Fruit fly (Drosophila melanogaster): ENCODE data around the gene CG15199.

The CG15199 gene

DNA sequence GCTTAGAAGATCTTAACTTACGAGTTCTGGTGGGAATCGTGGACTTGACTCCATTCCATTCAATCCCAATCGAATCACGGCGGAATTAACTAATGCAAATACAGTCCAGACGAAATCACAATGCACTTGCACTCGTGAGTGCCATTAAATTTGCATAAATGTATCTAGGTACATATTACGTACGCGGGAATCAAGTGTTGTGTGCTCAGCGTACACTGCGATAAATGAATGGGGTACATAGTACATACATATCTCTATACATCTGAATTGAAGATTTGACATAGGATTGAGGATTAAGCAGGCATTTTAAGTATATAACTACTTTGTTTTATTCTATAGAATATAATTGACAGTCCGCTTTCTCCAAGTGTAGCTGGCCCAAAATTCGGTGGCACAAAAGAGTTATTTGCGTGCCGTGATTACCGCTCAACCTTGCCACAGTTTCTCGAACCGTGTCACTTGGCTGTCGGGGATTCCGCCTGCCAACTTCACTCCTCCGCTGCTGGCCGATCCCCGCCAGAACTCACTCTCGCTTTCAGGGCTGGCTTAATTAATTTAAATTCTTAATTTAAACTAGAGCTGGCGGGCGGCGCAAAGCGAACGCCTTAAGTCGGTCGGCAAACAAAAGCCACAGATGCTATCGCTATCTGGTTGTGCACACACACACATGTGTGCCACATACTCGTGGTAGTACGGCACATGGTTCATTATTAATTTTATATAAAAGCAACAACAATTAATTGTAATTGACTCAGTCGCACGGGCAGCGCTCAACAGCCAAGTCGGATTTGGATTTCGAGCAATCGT, at the start of gene CG15199, which contains the start of gene CG15202:
Gene CG15199 (minus strand): TSS at position 51 of the 807 bp plus-strand sequence.
Gene CG15202 (plus strand): TSS at position 757 of the 807 bp plus-strand sequence.
- TF ChIP-seq noc (tag; optimal IDR thresholded peaks at IDR 0.05): no peak

DNA sequence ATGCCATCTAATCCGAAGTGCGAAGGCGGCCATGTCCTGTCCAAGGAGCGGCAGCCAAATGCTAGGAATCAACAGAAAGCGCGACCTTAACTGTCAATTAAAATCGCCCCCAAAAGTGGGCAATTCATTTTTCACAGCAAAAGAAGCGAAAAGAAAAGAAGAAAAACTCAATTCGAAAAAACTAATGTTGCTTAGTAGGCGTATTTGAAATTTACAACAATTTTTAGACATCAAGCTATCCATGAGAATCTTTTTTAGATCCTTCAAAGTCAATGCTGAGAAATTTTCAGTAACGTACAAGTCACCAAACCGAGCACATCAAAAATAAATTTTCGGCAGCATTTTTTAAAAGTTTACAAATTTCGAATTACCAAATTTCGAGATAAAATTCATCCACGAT, 41.0 kb upstream of the CG15199 start, which contains the start of gene CG15200:
Gene CG15200 (plus strand): TSS at position 301 of the 400 bp plus-strand sequence.
- TF ChIP-seq noc (tag; optimal IDR thresholded peaks at IDR 0.05): no peak

DNA sequence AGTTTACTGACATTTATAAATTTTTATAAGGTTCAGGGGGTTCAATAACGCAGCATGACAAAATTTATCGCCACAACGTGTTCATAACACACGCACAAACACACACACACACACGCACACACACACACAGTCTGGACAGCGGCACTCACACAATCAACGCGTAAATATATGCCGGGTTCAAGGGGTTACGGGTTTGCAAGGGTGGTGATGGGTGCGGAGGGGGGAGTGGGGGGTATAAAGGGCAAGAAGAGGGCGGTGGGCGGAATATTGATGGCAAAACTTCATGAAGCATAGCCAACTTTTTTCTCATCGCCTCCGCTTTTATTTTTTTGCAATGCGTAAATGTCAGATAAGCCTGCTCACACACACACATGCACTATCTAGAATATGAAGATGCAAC, 34.4 kb upstream of the CG15199 start:
- no peak for TF ChIP-seq noc (tag; optimal IDR thresholded peaks at IDR 0.05)

DNA sequence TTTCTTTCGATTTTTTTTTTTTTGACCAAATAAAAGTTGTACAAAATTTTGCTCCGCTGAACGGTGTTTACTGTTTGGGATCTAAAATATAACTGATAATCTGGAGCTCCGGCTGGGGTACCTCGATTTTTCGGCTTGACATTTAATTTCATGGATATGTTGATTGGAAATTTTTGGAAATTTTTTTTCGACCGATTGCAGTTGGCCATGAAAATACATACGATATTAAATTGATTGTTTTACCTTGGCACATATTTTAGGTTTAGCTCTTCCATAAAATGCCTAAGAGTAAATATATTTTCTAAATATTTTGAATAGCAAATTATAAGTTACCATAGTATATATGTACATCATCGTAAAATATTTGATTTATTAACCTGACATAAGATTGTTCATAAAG, 28.9 kb upstream of the CG15199 start, which contains the start of gene CG1394:
Gene CG1394 (minus strand): TSS at position 101 of the 400 bp plus-strand sequence.
- no peak for TF ChIP-seq noc (tag; optimal IDR thresholded peaks at IDR 0.05)

DNA sequence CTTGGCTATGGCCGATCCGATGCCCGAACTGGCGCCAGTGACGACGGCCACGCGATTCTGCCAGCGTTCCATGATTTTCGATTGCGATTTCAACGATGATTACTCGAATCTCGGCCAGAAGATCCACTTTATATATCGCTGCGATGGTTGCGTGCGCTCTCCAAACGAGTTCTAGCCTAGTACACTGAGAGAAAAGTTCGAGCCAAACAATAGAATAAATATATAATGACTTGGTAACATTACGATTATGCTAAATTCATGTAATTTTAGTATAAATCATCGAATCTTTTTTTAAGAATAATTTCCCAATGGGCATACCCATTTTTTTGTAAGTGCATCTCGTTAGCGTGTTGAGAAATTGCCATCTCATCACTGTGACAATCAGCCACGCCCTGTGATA, 27.3 kb upstream of the CG15199 start, which contains the start of gene Antdh:
Gene Antdh (minus strand): TSS at position 101 of the 400 bp plus-strand sequence.
- no peak for TF ChIP-seq noc (tag; optimal IDR thresholded peaks at IDR 0.05)

DNA sequence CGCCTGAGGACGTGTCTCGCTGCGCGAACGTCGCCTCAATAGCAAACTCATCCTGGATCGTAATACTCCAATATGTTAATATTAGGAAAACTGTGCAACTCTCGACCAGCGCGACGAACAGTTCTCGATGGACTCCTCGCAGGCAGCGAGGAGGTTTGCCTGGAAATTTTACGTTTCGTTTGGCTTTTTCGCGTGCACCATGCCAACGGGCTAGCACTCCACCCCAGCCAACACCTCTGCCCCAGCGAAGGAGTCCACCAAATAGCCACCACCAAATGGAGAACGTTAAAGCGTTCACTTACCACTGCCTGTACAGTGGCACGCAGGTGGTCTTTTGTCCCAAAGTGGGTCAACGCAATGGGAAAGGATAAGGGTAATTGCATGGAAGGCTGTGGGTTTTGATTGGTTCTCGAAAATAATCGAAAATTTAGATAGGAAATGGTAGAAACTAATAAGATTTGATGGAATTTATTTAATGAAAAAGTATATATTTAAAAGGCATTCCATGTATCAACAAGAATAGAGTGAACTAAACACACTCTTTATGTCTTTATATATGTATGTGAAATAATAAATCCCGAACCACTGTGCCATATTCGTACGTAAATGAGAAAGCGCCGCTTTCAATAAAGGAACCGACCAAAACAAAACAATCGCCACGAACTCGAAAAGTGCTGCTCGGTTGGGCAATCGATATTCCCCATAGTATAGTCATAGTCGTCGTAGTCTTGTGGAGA, 18.2 kb upstream of the CG15199 start, which contains the start of gene CG32668:
Gene CG32668 (minus strand): TSS at position 51 of the 737 bp plus-strand sequence.
- TF ChIP-seq noc (tag; optimal IDR thresholded peaks at IDR 0.05): no peak

DNA sequence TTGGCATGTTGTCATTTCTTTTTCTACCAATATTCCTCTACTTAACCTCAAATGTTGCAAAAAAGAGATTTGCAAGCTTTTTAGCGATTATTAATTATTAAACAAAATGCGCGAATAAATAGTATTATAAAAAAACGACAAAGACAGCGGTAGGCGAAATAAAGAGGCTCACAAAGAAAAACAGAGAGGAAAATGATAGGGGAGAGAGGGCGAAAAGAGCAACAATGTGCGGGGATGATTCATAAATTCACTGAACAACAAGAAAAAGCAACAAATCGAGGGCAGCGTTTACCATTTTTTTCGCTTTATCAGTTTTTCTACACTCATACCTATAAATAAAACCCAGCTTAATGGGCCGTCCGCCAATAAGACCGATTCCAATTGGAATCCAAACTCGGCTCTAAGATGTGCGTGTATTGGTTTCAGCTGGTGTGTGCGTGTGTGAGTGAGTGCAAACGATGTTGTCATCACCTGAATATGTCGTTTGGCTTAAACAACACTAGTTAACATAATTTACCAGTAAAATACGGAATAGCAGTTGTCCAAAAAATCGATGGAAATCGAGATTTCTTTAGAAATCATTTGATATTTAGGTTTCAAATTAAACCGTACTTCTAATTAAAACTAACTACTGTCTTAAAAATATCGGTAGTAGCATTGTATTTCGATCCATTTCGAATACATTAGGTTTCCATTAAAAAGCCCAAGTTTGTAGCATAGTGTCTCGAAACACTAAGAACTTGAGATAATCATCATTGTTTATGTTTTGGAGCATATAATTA, 14.4 kb upstream of the CG15199 start:
- TF ChIP-seq noc (tag; optimal IDR thresholded peaks at IDR 0.05): peak; percentile 39

DNA sequence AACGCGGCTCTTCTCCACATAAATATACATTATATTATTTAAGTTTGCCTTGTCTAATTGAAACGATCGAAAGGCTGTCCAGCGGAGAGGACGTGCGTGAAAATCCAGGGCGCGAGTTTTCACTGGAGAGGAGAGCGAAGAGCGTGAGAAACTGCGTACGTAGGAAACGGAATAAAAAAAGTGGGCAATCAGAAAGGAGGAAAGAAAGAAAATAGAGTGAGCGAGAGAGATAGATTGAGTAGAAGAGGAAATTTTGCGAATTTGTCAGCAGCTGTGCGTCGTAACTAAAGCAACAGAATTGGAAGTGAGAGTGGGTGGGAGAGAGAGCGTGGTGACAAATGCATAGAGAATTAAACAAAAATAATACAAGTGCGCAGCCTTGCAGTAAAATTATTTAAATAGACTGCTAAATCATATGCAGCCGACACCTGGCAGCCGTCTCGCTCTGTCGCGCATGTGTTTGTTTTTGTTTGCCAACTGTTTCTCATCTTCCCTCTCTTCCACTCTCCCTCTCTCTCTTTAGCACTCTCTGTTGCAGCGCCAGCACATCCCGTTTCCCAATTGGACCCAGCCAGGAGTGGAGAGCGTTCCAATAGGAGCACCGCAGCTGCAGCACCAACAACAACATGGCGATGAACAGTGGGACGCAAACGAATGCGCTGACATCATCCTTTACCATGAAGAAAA, 13.0 kb upstream of the CG15199 start:
- TF ChIP-seq noc (tag; optimal IDR thresholded peaks at IDR 0.05): no peak

DNA sequence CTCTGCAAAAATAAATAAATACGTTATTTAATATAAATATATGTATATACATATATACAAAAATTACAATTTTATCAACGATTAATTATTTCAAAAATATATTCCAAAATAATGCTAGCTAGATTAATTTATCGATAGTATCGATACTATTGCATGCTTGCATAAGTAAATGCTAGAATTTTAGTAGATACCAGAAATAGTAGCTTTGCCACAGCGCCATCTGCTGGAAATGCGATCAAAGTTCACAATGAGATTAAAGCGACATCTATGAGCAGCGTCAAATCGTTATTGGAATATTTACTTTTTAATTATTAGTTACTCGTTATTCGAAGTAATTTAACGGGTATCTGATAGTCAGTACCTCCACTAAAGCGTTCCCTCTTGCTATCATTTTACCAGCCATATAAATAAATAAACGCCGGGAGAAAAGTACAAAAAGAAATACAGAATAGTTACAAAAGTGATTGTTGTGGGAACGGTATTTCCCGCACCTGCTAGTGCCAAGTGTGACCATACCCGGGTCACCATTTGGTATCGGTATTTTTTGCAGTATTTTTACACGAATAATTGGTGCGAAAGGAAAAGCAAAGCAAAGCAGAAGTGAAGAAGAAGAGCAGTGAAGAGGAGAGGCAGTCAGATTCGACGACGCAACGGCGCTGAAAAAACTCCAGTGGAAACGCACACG, 12.3 kb upstream of the CG15199 start, which contains the start of the genes rtv and Dlic:
Gene rtv (minus strand): TSS at position 165 of the 685 bp plus-strand sequence.
Gene Dlic (plus strand): TSS at position 596 of the 685 bp plus-strand sequence.
- TF ChIP-seq noc (tag; optimal IDR thresholded peaks at IDR 0.05): no peak

DNA sequence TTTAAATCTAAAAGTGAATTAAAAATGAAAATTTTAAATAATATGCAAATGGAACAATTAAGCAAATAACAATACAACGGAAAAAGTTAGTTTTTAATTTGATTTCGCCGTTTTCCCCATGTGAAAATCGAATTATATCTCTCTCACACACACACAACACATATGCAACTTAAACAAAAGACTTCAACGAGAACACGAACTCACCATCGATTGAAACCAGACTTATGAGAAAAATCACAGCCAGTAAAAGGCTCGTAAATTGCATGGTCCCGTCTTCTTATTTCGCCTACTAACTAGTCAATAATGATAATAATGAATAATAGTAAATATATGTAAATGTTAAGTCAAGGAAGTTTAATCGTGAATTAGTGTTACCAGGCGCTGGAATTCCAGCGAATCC, 11.8 kb upstream of the CG15199 start:
- TF ChIP-seq noc (tag; optimal IDR thresholded peaks at IDR 0.05): no peak

DNA sequence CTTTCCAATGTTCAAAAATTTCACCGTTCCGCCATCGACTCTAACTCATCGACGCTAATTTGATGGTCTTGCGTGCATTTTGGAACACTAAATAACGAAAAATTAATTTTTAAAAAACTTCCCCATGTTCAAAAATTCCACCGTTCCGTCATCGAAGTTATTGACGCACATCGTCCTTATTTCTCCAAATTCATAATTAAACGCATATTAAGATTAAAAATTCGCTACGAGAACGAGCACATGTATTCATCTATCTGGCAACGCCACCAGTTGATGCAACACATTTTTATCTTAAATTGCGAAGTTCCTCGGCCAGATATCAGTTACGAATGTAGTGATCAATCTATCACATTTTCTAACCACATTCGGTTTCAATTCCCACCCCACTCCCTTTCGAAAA, 7.6 kb upstream of the CG15199 start, which contains the start of gene Lint-1:
Gene Lint-1 (plus strand): TSS at position 123 of the 400 bp plus-strand sequence.
- TF ChIP-seq noc (tag; optimal IDR thresholded peaks at IDR 0.05): no peak

DNA sequence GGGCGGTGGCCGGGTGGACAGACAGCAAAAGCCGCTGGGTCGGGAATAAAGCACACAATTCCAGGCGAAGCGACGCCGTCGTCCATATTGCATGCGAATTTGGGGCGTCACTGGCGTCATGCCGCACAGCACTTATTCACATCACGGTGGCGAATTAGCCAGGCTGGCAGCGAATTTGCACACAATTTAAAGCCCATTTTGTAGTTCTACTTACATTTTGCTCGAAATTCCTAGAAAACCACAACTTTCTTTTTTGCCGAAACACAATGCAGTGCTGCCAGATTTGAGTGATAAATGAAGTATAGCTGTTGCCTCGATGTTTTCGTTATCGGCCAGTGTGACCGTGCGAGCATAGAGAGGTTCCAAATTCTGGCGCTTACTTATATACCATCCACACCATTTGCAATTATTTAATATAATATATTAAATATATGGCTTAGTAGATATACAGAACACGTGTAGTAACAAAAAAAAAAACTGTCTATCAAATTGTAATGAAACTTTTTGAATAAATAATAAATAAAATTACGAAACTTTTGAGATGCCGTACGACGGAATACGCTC, 6.7 kb upstream of the CG15199 start, which contains the start of gene Ran:
Gene Ran (minus strand): TSS at position 445 of the 564 bp plus-strand sequence.
- TF ChIP-seq noc (tag; optimal IDR thresholded peaks at IDR 0.05): no peak

DNA sequence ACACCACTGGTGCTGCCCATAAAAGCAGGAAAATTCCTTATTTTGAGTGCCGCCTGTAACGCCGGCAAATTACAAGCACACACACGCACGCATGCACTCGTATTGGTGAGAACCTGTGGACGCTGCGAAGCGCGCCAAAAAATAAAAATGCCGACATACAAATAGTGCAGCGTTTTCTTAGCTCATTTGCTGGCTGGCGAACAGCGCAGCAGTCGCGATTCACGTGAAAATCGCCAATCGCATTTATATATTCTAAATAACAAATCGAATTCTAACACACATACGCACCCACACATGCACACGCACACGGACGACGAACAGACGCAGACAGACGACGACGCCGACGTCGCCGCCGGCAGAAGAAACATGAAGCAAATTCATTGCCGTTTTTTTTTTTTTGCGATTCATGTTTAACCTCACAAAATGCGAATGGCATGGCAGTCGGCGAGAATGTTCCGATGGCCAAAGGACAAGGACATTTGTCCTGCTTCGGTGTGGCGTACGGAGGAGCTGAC, 6.0 kb upstream of the CG15199 start:
- no peak for TF ChIP-seq noc (tag; optimal IDR thresholded peaks at IDR 0.05)

Measured in whole organism, larva.